Worm (Caenorhabditis elegans) whole organism, L3 larva: Measurements from ENCODE around the gene F53A9.9.

Experiments used
- elt-1 ChIP-seq: fragments of 150-350 bp; optimal IDR thresholded peaks from 2 replicates; lab custom pipeline; 2014; ENCODE audit warnings: missing biosample characterization, missing genetic modification characterization
- elt-3 ChIP-seq, 3 experiments: fragments of 150-350 bp in 1 of 3; sonication (generic microtip) in 2 of 3; optimal IDR thresholded peaks; 2 replicates in 2 of 3; 4 replicates in 1 of 3; lab custom pipeline; 2014 to 2017; ENCODE audit warnings: missing biosample characterization in 3 of 3, missing genetic modification characterization in 3 of 3
- fkh-10 ChIP-seq: sonication (generic microtip); optimal IDR thresholded peaks from 2 replicates; lab custom pipeline; 2017; ENCODE audit warnings: missing biosample characterization, missing genetic modification reagents, missing genetic modification characterization
- nhr-11 ChIP-seq: fragments of 150-350 bp; optimal IDR thresholded peaks from 2 replicates; lab custom pipeline; 2014; ENCODE audit warnings: missing biosample characterization, missing genetic modification characterization
- nhr-12 ChIP-seq: fragments of 150-350 bp; optimal IDR thresholded peaks from 2 replicates; lab custom pipeline; 2014; ENCODE audit warnings: missing biosample characterization, missing genetic modification characterization
- nhr-237 ChIP-seq: fragments of 150-350 bp; optimal IDR thresholded peaks from 2 replicates; lab custom pipeline; 2014; ENCODE audit warnings: missing biosample characterization, missing genetic modification characterization

- TF ChIP-seq elt-3 (tag; optimal IDR thresholded peaks at IDR 0.05; lab: Kevin White, UChicago) (no peak), nhr-11 (tag; lab: Kevin White, UChicago) (no peak), nhr-237 (tag; lab: Kevin White, UChicago) (no peak), fkh-10 (GFP tag; lab: Kevin White, UChicago) (no peak), nhr-12 (tag; lab: Kevin White, UChicago) (no peak), elt-1 (no peak)
Observed at ce11 chrX:8708053-8708452, 12.5 kb downstream of the F53A9.9 start, which contains the start of gene F53A9.3.
